Worm (Caenorhabditis elegans): ENCODE data around the gene Y27F2A.6.
"Not testable (repeated sequence)": the region's sequence is repeated elsewhere in the genome, so short reads cannot be mapped to it uniquely, and the experiment has no call there.

Y27F2A.6 gene

DNA sequence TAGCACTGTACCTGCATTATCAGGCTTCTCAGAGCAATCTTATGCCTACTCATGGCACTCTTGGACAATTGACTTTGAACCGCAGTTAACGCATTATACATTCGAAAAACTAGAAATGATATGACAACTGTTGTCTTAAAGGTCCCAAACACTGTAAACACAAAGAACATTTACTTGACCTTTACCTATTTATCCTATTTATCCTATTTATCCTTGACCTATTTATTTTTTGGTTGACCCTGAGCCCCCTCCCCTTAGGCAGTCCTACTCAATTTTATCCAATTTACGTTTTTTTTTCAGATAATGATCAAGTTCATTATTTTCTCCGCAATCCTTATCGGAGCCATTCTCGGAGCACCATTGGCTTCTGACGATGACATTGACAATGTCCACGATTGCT lies 31.6 kb downstream of the Y27F2A.6 start, which contains the start of the genes T10D4.14 and T10D4.19:
Gene T10D4.14, minus strand, starts transcription at position 101 of the 400 bp plus-strand sequence.
Gene T10D4.19, plus strand, starts transcription at position 304 of the 400 bp plus-strand sequence.
- TF ChIP-seq ref-1 (GFP tag; conservative IDR thresholded peaks at IDR 0.05) (no peak), tab-1 (GFP tag; IDR thresholded peaks at IDR 0.05) (no peak), flt-1 (GFP tag; IDR thresholded peaks at IDR 0.05) (no peak), ztf-29 (GFP tag; IDR thresholded peaks at IDR 0.05) (no peak), cog-1 (tag; optimal IDR thresholded peaks at IDR 0.05) (no peak), T22C8.4 (GFP tag; IDR thresholded peaks at IDR 0.05) (no peak)

DNA sequence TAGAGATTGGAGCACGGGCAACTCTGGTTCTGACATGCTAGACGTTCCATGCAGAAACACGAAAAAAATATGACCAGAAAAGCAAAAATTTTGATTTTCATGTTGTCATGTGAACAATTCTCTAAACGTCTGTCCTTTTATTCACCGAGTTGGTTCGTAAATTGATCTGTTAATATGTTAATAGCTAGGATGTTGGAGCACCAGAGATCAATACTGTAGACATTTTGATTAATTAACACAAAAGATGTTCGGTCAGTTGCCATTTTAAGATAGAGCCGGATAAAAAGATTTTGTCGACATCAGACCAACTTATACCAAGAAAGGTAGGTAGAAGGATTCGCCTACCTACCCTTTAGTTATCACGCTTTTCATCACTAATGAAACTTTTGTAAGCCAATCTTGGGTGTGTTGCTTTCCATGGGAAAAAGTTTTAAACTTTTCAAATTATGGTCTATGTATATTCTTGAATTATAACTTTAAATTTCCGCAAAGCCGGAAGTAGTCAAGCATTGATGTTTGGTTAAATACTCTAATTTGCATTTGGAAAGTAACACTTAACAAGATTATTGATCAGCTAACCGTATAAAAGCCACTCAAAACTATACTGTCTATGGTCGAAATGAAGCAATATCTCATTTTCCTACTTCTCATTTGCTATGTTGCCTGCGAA lies 33.5 kb downstream of the Y27F2A.6 start, which contains the start of the genes T10D4.11 and T10D4.1:
Gene T10D4.11, minus strand, starts transcription at position 101 of the 670 bp plus-strand sequence.
Gene T10D4.1, plus strand, starts transcription at position 620 of the 670 bp plus-strand sequence.
- no peak for TF ChIP-seq med-1 (GFP tag; optimal IDR thresholded peaks at IDR 0.05; ENCODE audit: insufficient read depth)
- no peak for TF ChIP-seq T22C8.4 (GFP tag; IDR thresholded peaks at IDR 0.05)
- no peak for TF ChIP-seq cog-1 (tag; optimal IDR thresholded peaks at IDR 0.05)
- no peak for TF ChIP-seq klf-2 (GFP tag; conservative IDR thresholded peaks at IDR 0.05)
- no peak for TF ChIP-seq tab-1 (GFP tag; IDR thresholded peaks at IDR 0.05)
- TF ChIP-seq ref-1 (GFP tag; conservative IDR thresholded peaks at IDR 0.05), result no peak
- TF ChIP-seq flt-1 (GFP tag; IDR thresholded peaks at IDR 0.05), result no peak
- no peak for TF ChIP-seq ztf-23 (GFP tag; IDR thresholded peaks at IDR 0.05)
- TF ChIP-seq ztf-29 (GFP tag; IDR thresholded peaks at IDR 0.05), result no peak

DNA sequence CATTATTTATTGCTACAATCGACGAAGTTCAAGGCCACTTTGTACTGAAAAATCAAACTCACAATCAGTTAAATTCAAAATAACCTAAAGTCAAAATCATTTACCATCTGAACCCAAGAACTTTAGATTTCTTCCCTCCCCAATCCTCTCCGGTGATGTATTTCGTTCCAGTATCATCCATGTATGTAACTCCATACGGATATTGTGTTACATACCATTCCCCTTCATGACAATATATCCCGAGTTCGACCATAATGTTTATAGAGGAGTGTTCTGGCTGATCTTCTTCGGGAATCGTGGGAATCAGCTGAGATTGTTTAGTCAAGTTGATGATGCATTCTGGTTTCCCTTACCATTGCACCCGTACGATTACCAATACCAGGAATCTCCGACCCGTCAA lies 34.8 kb downstream of the Y27F2A.6 start:
- TF ChIP-seq med-1 (GFP tag; optimal IDR thresholded peaks at IDR 0.05; ENCODE audit: insufficient read depth), result no peak
- no peak for TF ChIP-seq ztf-29 (GFP tag; IDR thresholded peaks at IDR 0.05)
- TF ChIP-seq tab-1 (GFP tag; IDR thresholded peaks at IDR 0.05), result no peak
- TF ChIP-seq ref-1 (GFP tag; conservative IDR thresholded peaks at IDR 0.05), result no peak
- no peak for TF ChIP-seq flt-1 (GFP tag; IDR thresholded peaks at IDR 0.05)
- no peak for TF ChIP-seq ztf-23 (GFP tag; IDR thresholded peaks at IDR 0.05)
- TF ChIP-seq T22C8.4 (GFP tag; IDR thresholded peaks at IDR 0.05), result no peak
- no peak for TF ChIP-seq klf-2 (GFP tag; conservative IDR thresholded peaks at IDR 0.05)
- TF ChIP-seq cog-1 (tag; optimal IDR thresholded peaks at IDR 0.05), result no peak

DNA sequence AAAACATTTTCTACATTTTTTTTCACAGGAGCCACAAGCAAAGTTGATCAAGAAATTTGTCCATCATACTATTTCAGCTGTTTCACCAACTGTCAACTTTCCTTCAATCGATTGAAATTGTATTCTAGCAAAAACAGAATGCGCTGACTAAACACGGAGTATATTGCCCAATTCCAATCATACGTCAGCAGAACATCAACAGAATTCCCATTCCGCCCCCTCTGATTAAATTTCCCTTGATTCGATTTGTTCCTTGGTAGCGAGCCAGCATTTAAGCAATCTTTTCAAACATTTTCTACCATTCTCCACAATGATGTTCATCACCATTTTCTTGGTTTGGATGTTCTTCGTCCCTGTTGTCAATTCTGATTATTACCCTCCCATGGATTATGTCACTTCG lies 37.4 kb downstream of the Y27F2A.6 start, which contains the start of gene T10D4.15:
Gene T10D4.15, plus strand, starts transcription at position 301 of the 400 bp plus-strand sequence.
- TF ChIP-seq flt-1 (GFP tag; IDR thresholded peaks at IDR 0.05) (no peak), tab-1 (GFP tag; IDR thresholded peaks at IDR 0.05) (no peak), T22C8.4 (GFP tag; IDR thresholded peaks at IDR 0.05) (no peak), klf-2 (GFP tag; conservative IDR thresholded peaks at IDR 0.05) (no peak), med-1 (GFP tag; optimal IDR thresholded peaks at IDR 0.05; ENCODE audit: insufficient read depth) (no peak)

DNA sequence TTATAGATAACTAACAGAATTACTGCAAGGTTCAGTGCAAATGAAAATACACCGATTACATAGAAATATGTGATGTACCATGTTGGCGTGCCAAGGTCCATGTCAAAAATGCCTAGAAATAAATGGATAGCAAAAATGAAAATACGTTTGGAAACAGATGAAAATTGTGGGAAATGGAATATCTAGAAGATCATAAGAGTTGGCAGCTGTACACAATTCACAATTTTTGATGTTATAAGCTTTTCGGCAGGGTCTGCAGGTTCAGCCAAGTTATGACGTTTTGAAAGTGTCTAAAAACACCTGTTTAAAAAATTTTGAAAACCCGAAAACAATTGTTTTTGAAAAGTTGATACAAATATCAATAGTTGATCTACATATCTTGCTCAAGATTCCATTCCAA lies 38.6 kb downstream of the Y27F2A.6 start, which contains the start of gene sri-43:
Gene sri-43, minus strand, starts transcription at position 101 of the 400 bp plus-strand sequence.
- not testable (repeated sequence) for TF ChIP-seq klf-2 (GFP tag; conservative IDR thresholded peaks at IDR 0.05); cog-1 (tag; optimal IDR thresholded peaks at IDR 0.05); tab-1 (GFP tag; IDR thresholded peaks at IDR 0.05)

DNA sequence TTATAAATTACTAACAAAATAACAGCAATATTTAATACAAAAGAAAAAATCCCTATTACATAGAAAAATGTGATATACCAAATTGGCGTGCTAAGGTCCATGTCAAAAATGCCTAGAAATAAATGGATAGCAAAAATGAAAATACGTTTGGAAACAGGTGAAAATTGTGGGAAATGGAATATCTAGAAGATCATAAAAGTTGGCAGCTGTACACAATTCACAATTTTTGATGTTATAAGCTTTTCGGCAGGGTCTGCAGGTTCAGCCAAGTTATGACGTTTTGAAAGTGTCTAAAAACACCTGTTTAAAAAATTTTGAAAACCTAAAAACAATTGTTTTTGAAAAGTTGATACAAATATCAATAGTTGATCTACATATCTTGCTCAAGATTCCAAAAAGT lies 40.3 kb downstream of the Y27F2A.6 start, which contains the start of gene sri-42:
Gene sri-42, minus strand, starts transcription at position 101 of the 400 bp plus-strand sequence.
- TF ChIP-seq ztf-29, tab-1, ztf-23 (GFP tag; IDR thresholded peaks at IDR 0.05): not testable (repeated sequence)

DNA sequence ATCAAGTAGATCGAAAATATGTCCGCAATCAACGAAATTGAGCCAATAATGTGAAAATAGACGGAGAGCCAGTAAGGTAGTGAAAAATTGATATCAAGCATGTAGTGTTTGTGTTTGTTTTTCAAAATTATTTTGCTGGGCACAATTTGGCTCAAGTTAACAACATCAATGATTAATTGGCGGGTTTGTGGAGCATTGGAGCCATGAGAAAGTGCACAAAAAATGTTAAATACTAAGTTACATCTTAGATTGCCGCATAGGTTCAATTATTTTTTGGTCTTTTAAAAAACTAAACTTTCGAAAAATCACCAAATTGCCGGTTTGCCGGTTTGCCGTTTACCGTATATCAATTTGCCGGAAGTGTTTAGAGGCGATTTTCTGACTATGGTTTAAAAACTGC lies 45.4 kb downstream of the Y27F2A.6 start, which contains the start of gene sri-54:
Gene sri-54, minus strand, starts transcription at position 101 of the 400 bp plus-strand sequence.
- no peak for TF ChIP-seq cog-1 (tag; optimal IDR thresholded peaks at IDR 0.05)
- no peak for TF ChIP-seq klf-2 (GFP tag; conservative IDR thresholded peaks at IDR 0.05)

DNA sequence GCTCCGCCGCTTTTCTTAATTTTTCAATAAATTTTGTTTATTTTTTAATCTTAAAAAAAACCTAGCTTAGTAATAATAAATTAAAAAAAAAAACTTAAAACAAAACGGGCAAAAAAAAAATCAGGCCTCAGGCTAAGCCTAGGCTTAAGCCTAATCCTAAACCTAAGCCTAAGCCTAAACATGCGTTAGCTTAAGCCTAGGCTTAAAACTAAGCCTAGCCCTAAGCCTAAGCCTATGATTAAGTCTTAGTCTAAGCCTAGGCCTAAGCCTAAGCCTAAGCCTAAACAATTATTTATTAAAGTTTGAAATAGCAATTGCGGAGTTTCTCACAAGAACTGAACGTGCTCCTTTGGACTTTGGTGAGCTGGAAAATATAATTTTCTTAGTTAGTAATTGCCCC lies 47.9 kb downstream of the Y27F2A.6 start:
- TF ChIP-seq T22C8.4 (GFP tag; IDR thresholded peaks at IDR 0.05) (no peak), tab-1 (GFP tag; IDR thresholded peaks at IDR 0.05) (no peak), klf-2 (GFP tag; conservative IDR thresholded peaks at IDR 0.05) (no peak), ztf-29 (GFP tag; IDR thresholded peaks at IDR 0.05) (peak; percentile 20; the same call in 1 of the 2 replicates), med-1 (GFP tag; optimal IDR thresholded peaks at IDR 0.05; ENCODE audit: insufficient read depth) (no peak)

Measured in whole organism, midembryonic.